Fruit fly (Drosophila melanogaster) Kc167 (cell line): ENCODE measurements around the gene CG5968.
A peak's percentile ranks its signal among the peaks of the same experiment; 100 is the strongest.

Source experiments
- Myc ChIP-seq: fragments of >200 bp; optimal IDR thresholded peaks from 2 replicates; lab custom pipeline; 2017; ENCODE audit warnings: missing external identifiers
- Sin3A ChIP-seq: fragments of >200 bp; optimal IDR thresholded peaks from 2 replicates; lab custom pipeline; 2018; ENCODE audit warnings: missing external identifiers
- h ChIP-seq: fragments of >200 bp; optimal IDR thresholded peaks from 3 replicates; lab custom pipeline; 2018; ENCODE audit warnings: missing external identifiers
- insv ChIP-seq: fragments of >200 bp; optimal IDR thresholded peaks from 3 replicates; lab custom pipeline; 2018; ENCODE audit warnings: missing external identifiers
- psq ChIP-seq: fragments of >200 bp; optimal IDR thresholded peaks from 2 replicates; lab custom pipeline; 2017; ENCODE audit warnings: missing external identifiers
- ttk ChIP-seq: sonication (Bioruptor generic); optimal IDR thresholded peaks from 2 replicates; lab custom pipeline; 2017; ENCODE audit warnings: missing external identifiers

CG5968 gene

dm6 chr2L:16532702-16533385, 16.9 kb downstream of the CG5968 start, which contains the start of gene CG5953:
TSS of gene CG5953 (minus strand) at chr2L:16532877.
- peak; percentile 14 for TF ChIP-seq psq (lab: Kevin White, UChicago)
- no peak for TF ChIP-seq ttk (lab: Kevin White, UChicago)
- TF ChIP-seq h = no peak
- TF ChIP-seq insv = no peak

dm6 chr2L:16531507-16532134, 18.1 kb downstream of the CG5968 start:
- no peak for TF ChIP-seq Sin3A
- TF ChIP-seq ttk (lab: Kevin White, UChicago) = no peak
- no peak for TF ChIP-seq Myc (lab: Kevin White, UChicago)
- TF ChIP-seq h = no peak
- TF ChIP-seq psq (lab: Kevin White, UChicago) = no peak
- TF ChIP-seq insv = no peak

dm6 chr2L:16530809-16531208, 18.9 kb downstream of the CG5968 start:
- TF ChIP-seq psq (lab: Kevin White, UChicago) (no peak), Myc (lab: Kevin White, UChicago) (no peak), insv (no peak), Sin3A (no peak), ttk (lab: Kevin White, UChicago) (no peak), h (no peak)

- no peak for TF ChIP-seq insv
Measured at dm6 chr2L:16530414-16530771, 19.4 kb downstream of the CG5968 start.

DNA sequence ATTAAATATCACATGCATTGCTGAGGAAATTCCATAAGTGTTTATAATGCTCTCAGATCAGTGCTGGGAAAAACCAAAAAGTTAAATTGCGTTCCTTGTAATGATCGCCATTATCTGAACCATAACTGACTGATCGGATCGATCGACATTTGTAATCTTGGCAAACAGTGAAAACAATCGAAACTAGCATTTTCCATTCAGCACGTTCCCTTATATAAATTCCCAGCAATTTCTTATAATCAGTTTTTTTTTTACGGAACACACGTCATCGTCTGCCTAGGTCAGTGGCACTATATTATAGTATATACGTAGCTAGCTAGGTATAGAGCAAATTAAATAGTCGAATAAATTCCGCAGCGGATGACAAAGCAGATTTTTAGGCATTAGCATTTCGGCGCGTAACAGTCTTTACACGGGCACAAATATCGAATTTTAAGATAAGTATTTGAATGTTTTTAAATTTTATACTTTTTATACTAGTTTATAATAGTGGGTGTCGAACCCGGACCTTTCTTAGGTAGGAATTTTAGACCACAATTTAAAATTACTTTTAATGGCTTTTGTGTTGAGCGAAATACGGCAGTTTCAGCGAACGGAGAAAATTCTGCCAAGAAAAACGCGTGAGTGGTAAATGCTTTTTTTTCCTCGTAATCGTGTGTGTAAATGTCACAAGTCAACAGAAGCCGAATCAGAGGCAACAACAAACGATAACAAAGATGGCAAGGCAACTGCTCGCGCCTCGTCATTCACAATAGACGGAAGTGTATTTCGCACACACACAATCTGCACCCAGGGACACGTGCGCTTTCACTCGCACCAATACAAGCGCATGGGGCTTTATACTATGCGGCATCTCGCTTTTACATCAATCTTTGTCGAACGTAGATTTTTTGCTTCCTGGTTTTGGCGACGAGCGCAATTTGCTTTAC, 20.0 kb downstream of the CG5968 start:
- no peak for TF ChIP-seq Myc (lab: Kevin White, UChicago)
- TF ChIP-seq ttk (lab: Kevin White, UChicago) = no peak
- TF ChIP-seq h = no peak
- TF ChIP-seq insv = no peak
- TF ChIP-seq Sin3A = no peak
- no peak for TF ChIP-seq psq (lab: Kevin White, UChicago)

DNA sequence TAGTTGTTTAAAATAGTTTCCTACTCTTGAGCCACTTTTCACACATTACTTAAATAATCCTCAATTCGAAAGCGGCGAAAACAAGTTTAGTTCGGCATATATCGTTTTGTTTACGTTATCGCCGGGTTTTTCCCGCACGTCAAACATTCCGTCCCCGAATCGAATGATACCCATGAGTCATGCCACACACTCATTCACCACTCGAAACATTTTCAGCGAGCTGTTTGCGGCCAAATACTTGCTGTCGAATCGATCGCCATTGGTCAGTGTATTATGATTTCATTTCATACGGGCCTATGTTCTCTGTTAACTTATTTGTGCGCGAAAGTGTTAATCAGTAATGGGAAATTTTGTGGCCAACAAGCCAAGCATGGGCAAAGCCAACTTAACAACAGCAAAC, 21.3 kb downstream of the CG5968 start:
- TF ChIP-seq Myc (lab: Kevin White, UChicago) (no peak), psq (lab: Kevin White, UChicago) (no peak), h (no peak), Sin3A (no peak), insv (no peak), ttk (lab: Kevin White, UChicago) (no peak)

- no peak for TF ChIP-seq psq (lab: Kevin White, UChicago)
- TF ChIP-seq h = no peak
- TF ChIP-seq Sin3A = no peak
- no peak for TF ChIP-seq insv
- TF ChIP-seq Myc (lab: Kevin White, UChicago) = no peak
- TF ChIP-seq ttk (lab: Kevin White, UChicago) = no peak
Measured at dm6 chr2L:16526578-16526977, 23.2 kb downstream of the CG5968 start.

DNA sequence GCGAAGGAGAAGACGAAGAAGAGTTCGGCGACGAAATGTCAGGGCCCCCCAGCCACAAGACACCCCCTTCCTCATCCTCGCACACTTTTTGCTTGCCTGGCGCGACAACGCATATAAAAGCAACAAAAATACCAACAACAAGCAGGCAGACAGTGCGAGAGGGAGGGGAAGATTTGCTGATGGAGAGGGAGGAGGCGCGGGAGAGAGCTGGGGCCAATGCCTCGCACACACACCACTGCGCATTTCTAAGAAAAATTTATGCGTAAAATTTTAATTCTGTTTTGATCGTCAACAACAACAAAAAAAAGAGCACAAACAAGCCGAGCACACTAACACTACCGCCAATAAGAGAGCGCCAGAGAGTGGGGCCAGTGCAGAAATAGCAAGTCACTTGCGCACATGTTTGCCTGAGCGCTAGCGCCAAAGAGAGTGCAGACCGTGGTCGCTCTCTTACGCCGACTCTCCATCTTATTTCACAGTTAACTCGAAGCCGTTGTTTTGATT, 23.7 kb downstream of the CG5968 start:
- TF ChIP-seq psq (lab: Kevin White, UChicago) = no peak
- no peak for TF ChIP-seq Myc (lab: Kevin White, UChicago)
- TF ChIP-seq Sin3A = no peak
- TF ChIP-seq ttk (lab: Kevin White, UChicago) = no peak
- peak; percentile 83 for TF ChIP-seq insv

DNA sequence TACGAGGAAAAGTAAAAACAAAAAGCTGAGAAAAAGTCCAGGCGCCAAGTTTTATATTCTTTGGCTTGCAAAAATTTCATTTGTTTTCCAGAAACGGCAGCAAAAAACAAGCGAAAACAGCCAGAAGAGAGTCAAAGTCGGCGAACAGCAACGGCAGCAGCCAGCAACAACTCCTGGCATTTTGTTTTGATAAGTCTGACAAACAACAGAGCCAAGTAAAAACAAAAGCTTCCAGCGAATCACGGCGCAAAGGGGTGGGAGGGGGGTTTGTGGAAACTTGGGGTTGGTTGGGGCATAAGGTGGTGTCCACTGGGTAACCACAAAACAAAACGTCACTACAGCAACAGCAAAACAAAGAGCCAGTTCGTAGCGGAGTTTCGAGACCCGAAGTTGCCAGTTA, 24.6 kb downstream of the CG5968 start:
- TF ChIP-seq Myc (lab: Kevin White, UChicago) = no peak
- TF ChIP-seq Sin3A = no peak
- TF ChIP-seq ttk (lab: Kevin White, UChicago) = no peak

DNA sequence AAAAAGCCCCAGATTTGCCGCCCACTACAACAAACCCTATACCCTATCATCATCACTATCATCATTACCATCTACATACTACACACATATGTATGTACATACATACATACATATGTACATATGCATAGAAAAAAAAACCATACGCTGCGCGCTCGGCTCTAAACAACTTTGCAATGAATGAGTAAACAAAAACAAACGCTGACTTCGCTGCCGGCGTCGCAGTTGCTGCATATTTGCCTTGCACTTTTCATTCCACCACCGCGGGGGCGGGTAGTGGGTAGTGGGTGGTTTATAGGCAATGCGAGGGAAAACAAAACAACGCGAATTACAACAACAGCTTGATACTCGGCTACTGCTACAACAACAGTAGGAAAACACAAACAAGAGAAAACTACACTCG, 26.7 kb downstream of the CG5968 start:
- TF ChIP-seq Sin3A (no peak), h (no peak), Myc (lab: Kevin White, UChicago) (no peak), ttk (lab: Kevin White, UChicago) (no peak), psq (lab: Kevin White, UChicago) (no peak), insv (no peak)

dm6 chr2L:16522286-16522646, 27.5 kb downstream of the CG5968 start:
- TF ChIP-seq insv = no peak
- TF ChIP-seq h = no peak
- TF ChIP-seq Myc (lab: Kevin White, UChicago) = no peak
- TF ChIP-seq Sin3A = no peak
- no peak for TF ChIP-seq ttk (lab: Kevin White, UChicago)
- TF ChIP-seq psq (lab: Kevin White, UChicago) = no peak

- no peak for TF ChIP-seq Myc (lab: Kevin White, UChicago)
Measured at dm6 chr2L:16521345-16522285, 28.1 kb downstream of the CG5968 start.
